Fruit fly (Drosophila melanogaster) Kc167 (cell line): Measurements from ENCODE around the gene Ir20a.

Experiments
- h ChIP-seq: fragments of >200 bp; optimal IDR thresholded peaks from 3 replicates; lab custom pipeline; 2018; ENCODE audit warnings: missing external identifiers
- insv ChIP-seq: fragments of >200 bp; optimal IDR thresholded peaks from 3 replicates; lab custom pipeline; 2018; ENCODE audit warnings: missing external identifiers
- psq ChIP-seq: fragments of >200 bp; optimal IDR thresholded peaks from 2 replicates; lab custom pipeline; 2017; ENCODE audit warnings: missing external identifiers

DNA sequence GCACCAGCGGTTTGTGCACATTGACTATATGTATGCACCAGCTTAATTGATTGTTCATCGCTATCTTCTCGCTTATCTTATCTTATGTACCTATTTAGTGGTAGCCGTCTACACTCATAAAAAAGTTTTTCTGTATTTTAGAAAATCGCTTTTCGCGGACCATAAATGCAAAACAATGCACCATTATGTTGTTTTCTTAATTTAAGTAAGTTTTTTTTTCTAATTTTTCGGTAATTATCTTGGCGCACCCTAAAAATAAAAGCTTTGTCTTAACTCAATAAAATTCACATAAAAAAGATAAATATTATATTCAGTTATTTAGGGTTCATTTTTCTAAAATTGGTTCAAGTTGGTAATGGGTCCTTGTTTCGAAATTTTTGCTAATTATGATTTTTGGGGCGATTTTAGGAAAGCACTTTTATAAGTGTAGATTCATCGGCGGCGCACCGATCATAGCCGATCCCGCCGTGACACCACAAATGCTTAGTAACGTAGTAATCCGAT lies 40.5 kb upstream of the Ir20a start, which contains the start of gene Cyp6t1:
- no peak for TF ChIP-seq insv (lab: Kevin White, UChicago)
- TF ChIP-seq psq (lab: Kevin White, UChicago) = no peak
- no peak for TF ChIP-seq h (lab: Kevin White, UChicago)
